Fruit fly (Drosophila melanogaster): ENCODE results near the gene Glut1.
"Not testable (repeated sequence)": the region's sequence is repeated elsewhere in the genome, so short reads cannot be mapped to it uniquely, and the experiment has no call there.

Gene Glut1

DNA sequence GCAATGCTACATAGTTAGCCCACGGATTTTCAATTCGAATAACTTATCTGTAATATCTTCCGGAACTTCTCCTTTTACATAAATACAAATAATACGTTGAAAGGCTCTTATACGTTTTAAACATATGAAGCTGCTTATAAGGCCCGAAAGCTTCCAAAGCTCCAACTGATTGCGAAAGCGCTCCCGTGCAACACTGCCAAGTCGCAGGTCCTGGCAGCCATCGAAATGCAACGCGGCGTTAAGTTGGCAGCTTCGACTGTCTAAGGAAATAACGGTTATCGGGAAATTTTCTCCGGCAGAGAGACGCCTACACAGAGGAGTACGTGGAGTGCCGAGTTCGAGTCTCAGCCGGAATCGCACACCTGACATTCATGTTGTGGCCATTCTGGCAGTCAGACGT, at the start of gene Glut1:
Gene Glut1 (plus strand): TSS at position 393 of the 400 bp plus-strand sequence.
- TF ChIP-seq CTCF (optimal IDR thresholded peaks at IDR 0.05) (no peak), CG8478 (optimal IDR thresholded peaks at IDR 0.05) (no peak)

DNA sequence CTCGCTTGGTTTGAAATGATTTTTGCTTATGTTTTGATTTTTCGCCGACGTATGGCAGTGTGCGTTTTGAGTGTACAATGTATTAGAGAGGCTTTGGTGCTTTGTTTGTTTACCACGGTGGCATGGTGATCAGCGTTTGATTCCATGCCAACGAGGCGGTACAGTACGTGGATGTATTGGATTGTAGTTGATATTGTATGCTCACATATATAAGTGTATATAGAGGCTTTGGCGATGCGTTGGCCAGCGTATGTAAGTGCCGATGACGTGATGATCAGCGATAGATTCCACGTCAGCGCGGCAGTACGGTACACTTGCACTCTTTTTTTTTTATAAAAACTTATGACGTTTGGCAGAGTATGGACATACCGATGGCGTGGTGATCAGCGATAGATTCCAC, 48.8 kb upstream of the Glut1 start, which contains the start of gene CG12502:
Gene CG12502 (plus strand): TSS at position 301 of the 400 bp plus-strand sequence.
- TF ChIP-seq CG8478, CTCF (optimal IDR thresholded peaks at IDR 0.05): not testable (repeated sequence)

DNA sequence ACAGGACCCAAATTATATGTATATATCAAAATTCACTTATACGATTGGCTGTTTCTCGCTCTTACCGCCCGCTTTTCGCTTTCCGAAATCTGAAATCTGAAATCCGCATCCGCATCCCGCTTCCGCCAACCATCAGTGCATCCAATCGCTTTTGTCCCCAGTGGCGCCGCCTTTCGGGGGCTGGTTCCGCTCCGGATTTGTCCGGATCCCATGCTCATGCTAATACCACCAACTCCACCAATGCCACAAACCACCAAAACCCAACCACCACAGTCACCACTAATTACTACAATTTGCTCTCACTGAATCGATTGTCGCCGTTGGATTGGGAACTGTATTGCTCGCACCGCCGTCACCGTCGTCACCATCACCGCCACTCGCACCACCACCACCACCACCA, 45.1 kb upstream of the Glut1 start:
- TF ChIP-seq CG8478 (optimal IDR thresholded peaks at IDR 0.05) (no peak), CTCF (optimal IDR thresholded peaks at IDR 0.05) (peak in 1 of 2 experiments; percentile 25)

dm6 chr3L:871713-872112, 42.2 kb upstream of the Glut1 start, which contains the start of gene Usp10:
Gene Usp10, plus strand, starts transcription at chr3L:871899.
- no peak for TF ChIP-seq CG8478 (optimal IDR thresholded peaks at IDR 0.05)
- peak in 1 of 2 experiments; percentile 38 for TF ChIP-seq CTCF (optimal IDR thresholded peaks at IDR 0.05)

- TF ChIP-seq CTCF (optimal IDR thresholded peaks at IDR 0.05) (no peak), CG8478 (optimal IDR thresholded peaks at IDR 0.05) (no peak)
Measured at dm6 chr3L:872389-872972, 41.4 kb upstream of the Glut1 start.

- no peak for TF ChIP-seq CTCF (optimal IDR thresholded peaks at IDR 0.05)
- TF ChIP-seq CG8478 (optimal IDR thresholded peaks at IDR 0.05), result no peak
Measured at dm6 chr3L:875416-876011, 38.4 kb upstream of the Glut1 start.

dm6 chr3L:876087-876486, 37.8 kb upstream of the Glut1 start:
- TF ChIP-seq CTCF (optimal IDR thresholded peaks at IDR 0.05), result no peak
- TF ChIP-seq CG8478 (optimal IDR thresholded peaks at IDR 0.05), result no peak

DNA sequence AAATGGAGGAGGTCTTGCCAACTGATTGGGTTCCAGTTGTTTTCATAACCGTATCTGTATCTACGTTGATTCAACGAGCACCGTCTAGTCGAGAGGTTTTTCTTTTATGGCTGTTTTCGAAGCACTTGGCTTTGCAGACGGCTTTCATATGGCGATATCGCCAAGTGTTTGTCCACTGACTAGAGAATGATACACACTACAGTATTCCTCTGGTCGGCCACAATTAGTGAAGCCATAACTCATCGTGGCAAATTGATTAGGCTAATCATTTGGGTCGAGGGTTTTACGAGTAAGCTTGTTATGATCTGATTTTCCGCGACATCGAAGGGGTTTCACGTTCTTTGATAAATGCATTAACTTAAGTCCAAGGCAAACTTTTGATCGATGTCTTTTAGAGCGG, 37.2 kb upstream of the Glut1 start:
- no peak for TF ChIP-seq CTCF (optimal IDR thresholded peaks at IDR 0.05)
- no peak for TF ChIP-seq CG8478 (optimal IDR thresholded peaks at IDR 0.05)

DNA sequence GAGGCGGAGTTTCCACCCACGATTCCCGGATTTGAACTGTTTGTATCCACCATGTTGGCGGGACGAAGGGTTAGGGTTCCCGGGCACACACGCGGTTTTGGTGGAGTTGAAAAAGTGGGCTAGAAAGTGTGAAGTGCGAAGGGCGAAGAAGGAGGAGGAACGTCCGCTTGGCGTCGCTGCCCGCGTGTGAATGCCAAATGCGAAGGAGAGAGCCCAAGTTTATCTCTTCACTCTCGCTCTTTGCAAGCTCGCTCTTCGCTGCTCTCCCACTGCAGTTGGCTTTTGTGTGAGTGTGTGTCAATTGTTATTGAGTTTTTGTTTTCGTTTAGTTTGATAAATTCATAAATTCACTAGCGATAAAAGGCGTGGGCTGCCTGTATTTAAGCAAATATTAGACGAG, 33.0 kb upstream of the Glut1 start:
- TF ChIP-seq CG8478 (optimal IDR thresholded peaks at IDR 0.05), result no peak
- no peak for TF ChIP-seq CTCF (optimal IDR thresholded peaks at IDR 0.05)

DNA sequence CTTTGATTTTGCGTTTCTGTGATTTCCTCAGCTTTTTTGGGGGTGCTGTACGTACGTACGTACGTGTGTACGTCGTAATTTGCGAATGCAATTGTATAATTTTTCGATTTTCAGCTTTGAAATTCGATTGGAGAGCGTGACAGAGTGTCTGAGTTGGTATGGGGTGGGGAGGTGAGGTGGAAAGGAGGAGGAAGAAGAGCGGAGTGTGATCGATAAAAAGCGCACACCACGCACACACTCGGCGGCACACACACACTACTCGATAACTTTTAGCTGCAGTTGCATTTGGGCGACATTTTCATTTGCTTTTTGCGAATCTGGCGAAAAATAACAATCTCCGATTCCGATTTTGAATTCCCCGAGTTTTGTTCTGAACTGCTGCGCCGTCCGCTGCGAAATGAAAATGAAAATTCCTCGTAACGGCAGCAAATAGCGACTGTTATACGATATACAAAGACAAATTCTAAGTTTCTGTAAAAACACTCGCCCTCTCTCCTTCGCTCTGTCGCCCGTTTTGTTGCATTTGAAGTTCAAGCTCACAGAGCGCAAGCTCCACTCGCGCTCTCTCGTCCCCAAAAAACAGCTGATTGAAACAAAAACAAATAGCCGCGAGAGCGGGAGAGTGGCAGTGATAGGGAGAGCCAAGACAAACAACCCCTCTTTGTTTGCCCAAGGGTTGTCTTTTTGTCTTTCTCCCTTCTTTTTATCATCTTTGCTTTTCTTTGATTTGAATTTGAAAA, 32.2 kb upstream of the Glut1 start, which contains the start of gene CG13907:
Gene CG13907 (minus strand): TSS at position 518 of the 740 bp plus-strand sequence.
- TF ChIP-seq CG8478 (optimal IDR thresholded peaks at IDR 0.05), result no peak
- TF ChIP-seq CTCF (optimal IDR thresholded peaks at IDR 0.05), result no peak

DNA sequence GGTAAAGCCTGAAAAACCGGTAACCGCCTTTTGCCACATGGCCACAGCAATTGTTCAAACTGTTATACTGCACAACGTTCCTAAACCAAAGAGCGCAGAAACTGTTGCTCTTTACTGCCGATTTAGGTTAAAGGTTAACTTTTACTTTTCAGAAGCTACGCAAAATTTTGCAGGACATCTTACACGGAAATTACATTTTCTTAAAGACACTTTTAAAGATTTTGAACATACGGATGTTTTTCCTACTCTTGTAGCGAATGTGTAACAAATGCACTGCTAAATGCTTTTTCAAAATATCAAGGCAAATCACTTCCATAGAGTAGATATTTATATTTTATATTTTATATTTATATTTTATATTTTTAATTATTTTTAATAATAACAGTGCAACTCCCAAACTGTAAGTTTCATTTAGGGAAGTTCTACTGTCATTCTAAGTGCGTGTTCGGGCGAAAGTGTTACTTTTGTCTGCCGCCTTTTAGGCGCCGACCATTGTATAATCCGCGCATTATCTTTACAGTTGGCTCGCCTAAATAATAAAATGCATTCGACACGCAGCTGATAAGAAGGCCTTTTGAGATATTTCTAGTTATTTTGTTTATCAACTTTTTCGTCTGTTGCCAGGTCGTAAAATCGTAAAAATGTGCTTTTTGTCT, 31.5 kb upstream of the Glut1 start:
- TF ChIP-seq CG8478 (optimal IDR thresholded peaks at IDR 0.05), result no peak
- TF ChIP-seq CTCF (optimal IDR thresholded peaks at IDR 0.05), result no peak

dm6 chr3L:882892-883255, 31.0 kb upstream of the Glut1 start:
- TF ChIP-seq CG8478 (optimal IDR thresholded peaks at IDR 0.05), result no peak
- peak; percentile 84 to 88 for TF ChIP-seq CTCF (optimal IDR thresholded peaks at IDR 0.05)

- TF ChIP-seq CTCF (optimal IDR thresholded peaks at IDR 0.05) (no peak), CG8478 (optimal IDR thresholded peaks at IDR 0.05) (no peak)
Measured at dm6 chr3L:883786-884185, 30.1 kb upstream of the Glut1 start.

- TF ChIP-seq CG8478 (optimal IDR thresholded peaks at IDR 0.05) (no peak), CTCF (optimal IDR thresholded peaks at IDR 0.05) (no peak)
Measured at dm6 chr3L:884239-884638, 29.6 kb upstream of the Glut1 start.

dm6 chr3L:885006-885405, 28.9 kb upstream of the Glut1 start:
- no peak for TF ChIP-seq CG8478 (optimal IDR thresholded peaks at IDR 0.05)
- no peak for TF ChIP-seq CTCF (optimal IDR thresholded peaks at IDR 0.05)

All from S2 (cell line).